Worm (Caenorhabditis elegans) whole organism, young adult: ENCODE results near the gene Y41C4A.8.

Experiments used
- F49E8.2 ChIP-seq: sonication (generic microtip); optimal IDR thresholded peaks from 3 replicates; lab custom pipeline; 2017; ENCODE audit warnings: missing genetic modification characterization, mild to moderate bottlenecking, missing compliant biosample characterization, antibody characterized with exemption, moderate library complexity; ENCODE audit not compliant: insufficient read depth
- Y56A3A.18 ChIP-seq: fragments of 200-800 bp; sonication (Bioruptor generic); IDR thresholded peaks from 2 replicates; pipeline ENCODE4 v1.3.6; 2022; ENCODE audit warnings: missing genetic modification reagents, missing genetic modification characterization, missing compliant biosample characterization
- ceh-27 ChIP-seq: fragments of 200-800 bp; sonication (Bioruptor generic); optimal IDR thresholded peaks from 2 replicates; lab custom pipeline; 2018; ENCODE audit warnings: mild to moderate bottlenecking, missing genetic modification characterization, moderate library complexity, missing compliant biosample characterization
- nfya-1 ChIP-seq: sonication (generic microtip); optimal IDR thresholded peaks from 2 replicates; lab custom pipeline; 2017; ENCODE audit warnings: antibody characterized with exemption, missing compliant biosample characterization, missing genetic modification characterization, borderline replicate concordance; ENCODE audit not compliant: insufficient read depth
- snpc-4 ChIP-seq, 5 experiments: fragments of 150-350 bp in 1 of 5; sonication (generic microtip) in 4 of 5; optimal IDR thresholded peaks; 2 replicates each; lab custom pipeline; 2014 to 2018; ENCODE audit warnings: missing genetic modification characterization in 5 of 5, missing biosample characterization in 3 of 5, antibody characterized with exemption in 2 of 5, mild to moderate bottlenecking in 2 of 5, missing compliant biosample characterization in 2 of 5, missing genotype in 2 of 5, moderate library complexity in 2 of 5, missing genetic modification reagents in 1 of 5
- unc-62 ChIP-seq: fragments of 150-350 bp; optimal IDR thresholded peaks from 2 replicates; lab custom pipeline; 2014; ENCODE audit warnings: missing biosample characterization, missing genetic modification reagents, missing genetic modification characterization
- ztf-18 ChIP-seq: sonication (generic microtip); optimal IDR thresholded peaks from 2 replicates; lab custom pipeline; 2016; ENCODE audit warnings: missing genotype, mild to moderate bottlenecking, missing genetic modification characterization, missing compliant biosample characterization

DNA sequence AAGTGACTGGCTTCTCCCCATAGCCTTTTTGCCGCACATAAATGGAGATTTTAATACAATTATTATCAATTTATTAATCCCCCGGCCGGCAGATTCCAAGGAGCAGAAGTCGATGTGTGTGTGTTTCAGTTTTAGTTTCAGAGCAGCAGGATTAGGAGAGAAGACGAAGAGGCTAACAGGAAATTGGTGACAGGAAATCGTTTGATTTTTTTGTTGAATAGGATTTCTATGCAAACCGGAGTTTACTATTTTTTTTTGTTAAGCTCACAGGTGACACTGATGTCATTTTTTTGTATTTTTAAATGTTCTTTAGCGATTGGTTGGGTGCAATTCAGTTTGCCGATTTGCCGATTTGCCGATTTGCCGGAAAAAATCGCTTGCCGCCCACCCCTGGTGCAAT, 28.1 kb downstream of the Y41C4A.8 start:
- TF ChIP-seq snpc-4 (GFP tag; optimal IDR thresholded peaks at IDR 0.05; lab: Kevin White, UChicago) (no peak), snpc-4 (tag; optimal IDR thresholded peaks at IDR 0.05; lab: Kevin White, UChicago) (no peak), ceh-27 (GFP tag; lab: Kevin White, UChicago) (no peak), Y56A3A.18 (GFP tag; lab: Robert Waterston, UW) (no peak), unc-62 (no peak), ztf-18 (tag; lab: Kevin White, UChicago) (no peak), F49E8.2 (tag; lab: Kevin White, UChicago) (no peak), nfya-1 (tag; lab: Kevin White, UChicago) (no peak)
